Worm (Caenorhabditis elegans) whole organism, L4/young adult: ENCODE results near the gene ruvb-1.

Experiments used
- W03F9.2 ChIP-seq: fragments of 150-350 bp; optimal IDR thresholded peaks from 2 replicates; lab custom pipeline; 2014; ENCODE audit warnings: missing biosample characterization, missing genetic modification characterization
- dao-5 ChIP-seq: sonication (generic microtip); optimal IDR thresholded peaks from 2 replicates; lab custom pipeline; 2016; ENCODE audit warnings: missing genotype, missing genetic modification characterization, moderate library complexity, missing compliant biosample characterization
- him-1 ChIP-seq: sonication (generic microtip); optimal IDR thresholded peaks from 2 replicates; lab custom pipeline; 2016; ENCODE audit warnings: missing genotype, missing genetic modification reagents, missing genetic modification characterization, missing compliant biosample characterization

DNA sequence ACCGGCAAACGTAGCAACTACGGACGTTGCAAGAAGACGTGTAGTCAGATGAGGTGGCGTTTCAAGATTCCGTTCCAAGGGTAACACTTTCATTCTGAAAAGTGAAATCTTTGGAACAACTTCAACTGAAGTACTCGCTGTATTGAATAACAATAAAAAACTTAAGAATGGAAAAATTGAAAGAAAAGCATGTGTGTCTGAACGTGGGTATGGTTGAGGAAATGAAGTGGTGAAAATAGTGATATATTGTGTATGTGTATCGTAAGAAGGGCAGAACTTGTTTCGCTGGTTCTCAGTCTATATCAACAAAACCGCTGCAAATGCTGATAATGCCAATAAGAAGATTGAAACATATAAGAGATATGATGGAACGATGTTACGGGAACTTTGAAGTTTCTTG is 15.2 kb upstream of the ruvb-1 start, which contains the start of gene K08H10.6:
- TF ChIP-seq dao-5 (tag; lab: Kevin White, UChicago) (no peak), him-1 (tag; lab: Kevin White, UChicago) (no peak), W03F9.2 (no peak)
